Fruit fly (Drosophila melanogaster) whole organism, embryonic: ENCODE data around the gene Rpt5.

Source experiments
- B-H2 ChIP-seq: fragments of 200-800 bp; sonication (Bioruptor generic); optimal IDR thresholded peaks from 2 replicates; lab custom pipeline; 2018; ENCODE audit warnings: missing biosample characterization, mild to moderate bottlenecking, missing genetic modification characterization
- Blimp-1 ChIP-seq: fragments of 200-800 bp; sonication (Bioruptor generic); optimal IDR thresholded peaks from 3 replicates; lab custom pipeline; 2018; ENCODE audit warnings: missing biosample characterization, missing genetic modification characterization, mild to moderate bottlenecking, moderate library complexity, missing genetic modification reagents
- CG1024 ChIP-seq: fragments of 200-800 bp; sonication (Bioruptor generic); IDR thresholded peaks from 2 replicates; pipeline ENCODE4 v1.3.6; 2022; ENCODE audit warnings: missing biosample characterization, missing genetic modification characterization
- CG11695 ChIP-seq: fragments of 200-800 bp; sonication (Bioruptor generic); IDR thresholded peaks from 3 replicates; pipeline ENCODE4 v1.3.6; 2022; ENCODE audit warnings: missing biosample characterization, missing genetic modification characterization
- CG14860 ChIP-seq: fragments of 200-800 bp; sonication (Bioruptor generic); IDR thresholded peaks from 3 replicates; pipeline ENCODE4 v1.3.6; 2022; ENCODE audit warnings: missing biosample characterization, missing genetic modification characterization; ENCODE audit not compliant: partially characterized antibody
- CG15269 ChIP-seq: fragments of 200-800 bp; sonication (Bioruptor generic); optimal IDR thresholded peaks from 2 replicates; lab custom pipeline; 2018; ENCODE audit warnings: missing biosample characterization, mild to moderate bottlenecking, missing genetic modification characterization, moderate library complexity
- CG15514 ChIP-seq: fragments of 200-800 bp; sonication (Bioruptor generic); optimal IDR thresholded peaks from 3 replicates; lab custom pipeline; 2017; ENCODE audit warnings: missing biosample characterization, missing genetic modification characterization, mild to moderate bottlenecking, moderate library complexity, missing genetic modification reagents
- CG2129 ChIP-seq: fragments of 200-800 bp; sonication (Bioruptor generic); IDR thresholded peaks from 2 replicates; pipeline ENCODE4 v1.3.6; 2022; ENCODE audit warnings: missing biosample characterization, missing genetic modification characterization; ENCODE audit not compliant: partially characterized antibody
- CG4328 ChIP-seq: fragments of 200-800 bp; sonication (Bioruptor generic); optimal IDR thresholded peaks from 3 replicates; lab custom pipeline; 2017; ENCODE audit warnings: missing biosample characterization, missing genetic modification reagents, missing genetic modification characterization
- CG4424 ChIP-seq: fragments of 200-800 bp; sonication (Bioruptor generic); optimal IDR thresholded peaks from 3 replicates; lab custom pipeline; 2016; ENCODE audit warnings: missing biosample characterization, missing genetic modification characterization
- CG4820 ChIP-seq: fragments of 200-800 bp; sonication (Bioruptor generic); optimal IDR thresholded peaks from 3 replicates; lab custom pipeline; 2016; ENCODE audit warnings: missing biosample characterization, missing genetic modification characterization
- CG8089 ChIP-seq: fragments of 200-800 bp; sonication (Bioruptor generic); optimal IDR thresholded peaks from 3 replicates; lab custom pipeline; 2016; ENCODE audit warnings: missing biosample characterization, missing genetic modification characterization
- CG9876 ChIP-seq: fragments of 200-800 bp; sonication (Bioruptor generic); optimal IDR thresholded peaks from 2 replicates; lab custom pipeline; 2016; ENCODE audit warnings: missing biosample characterization, missing genetic modification characterization
- Dll ChIP-seq: fragments of 200-800 bp; sonication (Bioruptor generic); IDR thresholded peaks from 4 replicates; pipeline ENCODE4 v1.3.6; 2022; ENCODE audit warnings: missing biosample characterization, missing genetic modification characterization; ENCODE audit not compliant: partially characterized antibody
- Dref ChIP-seq: fragments of 200-800 bp; sonication (Bioruptor generic); IDR thresholded peaks from 2 replicates; pipeline ENCODE4 v1.3.6; 2022; ENCODE audit warnings: missing biosample characterization, missing genetic modification characterization
- Drgx ChIP-seq: fragments of 200-800 bp; sonication (Bioruptor generic); IDR thresholded peaks from 2 replicates; pipeline ENCODE4 v1.3.6; 2022; ENCODE audit warnings: missing biosample characterization, missing genetic modification characterization
- HLH4C ChIP-seq: fragments of 200-800 bp; sonication (Bioruptor generic); IDR thresholded peaks from 3 replicates; pipeline ENCODE4 v1.3.6; 2022; ENCODE audit warnings: missing biosample characterization, missing genetic modification characterization; ENCODE audit not compliant: partially characterized antibody
- Hsf ChIP-seq: fragments of 200-800 bp; sonication (Bioruptor generic); optimal IDR thresholded peaks from 3 replicates; lab custom pipeline; 2016; ENCODE audit warnings: missing biosample characterization, missing genetic modification characterization
- Meics ChIP-seq: fragments of 200-800 bp; sonication (Bioruptor generic); optimal IDR thresholded peaks from 2 replicates; lab custom pipeline; 2017; ENCODE audit warnings: missing biosample characterization, mild to moderate bottlenecking, missing genetic modification characterization
- NfI ChIP-seq: fragments of 200-800 bp; sonication (Bioruptor generic); optimal IDR thresholded peaks from 3 replicates; lab custom pipeline; 2018; ENCODE audit warnings: missing biosample characterization, mild to moderate bottlenecking, missing genetic modification characterization, moderate library complexity
- Oli ChIP-seq: fragments of 200-800 bp; sonication (Bioruptor generic); optimal IDR thresholded peaks from 2 replicates; lab custom pipeline; 2018; ENCODE audit warnings: missing biosample characterization, mild to moderate bottlenecking, missing genetic modification characterization, moderate library complexity
- Opbp ChIP-seq: fragments of 200-800 bp; sonication (Bioruptor generic); IDR thresholded peaks from 3 replicates; pipeline ENCODE4 v1.3.6; 2022; ENCODE audit warnings: missing biosample characterization, missing genetic modification characterization; ENCODE audit not compliant: partially characterized antibody
- PHDP ChIP-seq: fragments of 200-800 bp; sonication (Bioruptor generic); optimal IDR thresholded peaks from 3 replicates; lab custom pipeline; 2018; ENCODE audit warnings: missing biosample characterization, mild to moderate bottlenecking, missing genetic modification characterization, moderate library complexity
- Poxn ChIP-seq: fragments of 200-800 bp; sonication (Bioruptor generic); IDR thresholded peaks from 2 replicates; pipeline ENCODE4 v1.3.6; 2022; ENCODE audit warnings: missing biosample characterization, missing genetic modification characterization
- Scr ChIP-seq: fragments of 200-800 bp; sonication (Bioruptor generic); IDR thresholded peaks from 2 replicates; pipeline ENCODE4 v1.3.6; 2022; ENCODE audit warnings: missing biosample characterization, missing genetic modification characterization; ENCODE audit not compliant: partially characterized antibody
- Sin3A ChIP-seq: fragments of >200 bp; optimal IDR thresholded peaks from 2 replicates; lab custom pipeline; 2018
- Xbp1 ChIP-seq: fragments of 200-800 bp; sonication (Bioruptor generic); optimal IDR thresholded peaks from 3 replicates; lab custom pipeline; 2016; ENCODE audit warnings: missing biosample characterization, mild to moderate bottlenecking, missing genetic modification characterization
- al ChIP-seq: fragments of 200-800 bp; sonication (Bioruptor generic); IDR thresholded peaks from 2 replicates; pipeline ENCODE4 v1.3.6; 2022; ENCODE audit warnings: missing biosample characterization, missing genetic modification characterization
- aop ChIP-seq: fragments of 200-800 bp; sonication (Bioruptor generic); IDR thresholded peaks from 2 replicates; pipeline ENCODE4 v1.3.6; 2022; ENCODE audit warnings: missing biosample characterization, missing genetic modification characterization
- cad ChIP-seq: fragments of >200 bp; optimal IDR thresholded peaks from 2 replicates; lab custom pipeline; 2017; ENCODE audit warnings: missing biosample characterization, missing genetic modification characterization
- croc ChIP-seq: fragments of 200-800 bp; sonication (Bioruptor generic); conservative IDR thresholded peaks from 3 replicates; pipeline ENCODE4 v1.3.6; 2022; ENCODE audit warnings: missing biosample characterization, missing genetic modification characterization
- emc ChIP-seq: fragments of 200-800 bp; sonication (Bioruptor generic); optimal IDR thresholded peaks from 2 replicates; lab custom pipeline; 2016; ENCODE audit warnings: missing biosample characterization, missing genetic modification characterization
- fd96Cb ChIP-seq: fragments of 200-800 bp; sonication (Bioruptor generic); optimal IDR thresholded peaks from 2 replicates; lab custom pipeline; 2018; ENCODE audit warnings: missing biosample characterization, mild to moderate bottlenecking, missing genetic modification characterization, moderate library complexity
- jigr1 ChIP-seq: fragments of 200-800 bp; sonication (Bioruptor generic); IDR thresholded peaks from 3 replicates; pipeline ENCODE4 v1.3.6; 2022; ENCODE audit warnings: missing biosample characterization, missing genetic modification characterization
- lbe ChIP-seq: fragments of 200-800 bp; sonication (Bioruptor generic); optimal IDR thresholded peaks from 2 replicates; lab custom pipeline; 2016; ENCODE audit warnings: missing biosample characterization, mild to moderate bottlenecking, missing genetic modification characterization
- lmd ChIP-seq: fragments of 200-800 bp; sonication (Bioruptor generic); IDR thresholded peaks from 2 replicates; pipeline ENCODE4 v1.3.6; 2022; ENCODE audit warnings: missing biosample characterization, missing genetic modification characterization
- nerfin-2 ChIP-seq: fragments of 200-800 bp; sonication (Bioruptor generic); IDR thresholded peaks from 2 replicates; pipeline ENCODE4 v1.3.6; 2022; ENCODE audit warnings: missing biosample characterization, missing genetic modification characterization; ENCODE audit not compliant: partially characterized antibody
- repo ChIP-seq: fragments of 200-800 bp; sonication (Bioruptor generic); optimal IDR thresholded peaks from 2 replicates; lab custom pipeline; 2016; ENCODE audit warnings: missing biosample characterization, missing genetic modification characterization
- ro ChIP-seq: fragments of 200-800 bp; sonication (Bioruptor generic); IDR thresholded peaks from 2 replicates; pipeline ENCODE4 v1.3.6; 2022; ENCODE audit warnings: missing biosample characterization, missing genetic modification characterization
- tio ChIP-seq: fragments of 200-800 bp; sonication (Bioruptor generic); optimal IDR thresholded peaks from 2 replicates; lab custom pipeline; 2017; ENCODE audit warnings: missing biosample characterization, missing genetic modification characterization, inconsistent platforms
- trh ChIP-seq: fragments of 200-800 bp; sonication (Bioruptor generic); optimal IDR thresholded peaks from 2 replicates; lab custom pipeline; 2016; ENCODE audit warnings: missing biosample characterization, missing genetic modification characterization

Rpt5 gene

DNA sequence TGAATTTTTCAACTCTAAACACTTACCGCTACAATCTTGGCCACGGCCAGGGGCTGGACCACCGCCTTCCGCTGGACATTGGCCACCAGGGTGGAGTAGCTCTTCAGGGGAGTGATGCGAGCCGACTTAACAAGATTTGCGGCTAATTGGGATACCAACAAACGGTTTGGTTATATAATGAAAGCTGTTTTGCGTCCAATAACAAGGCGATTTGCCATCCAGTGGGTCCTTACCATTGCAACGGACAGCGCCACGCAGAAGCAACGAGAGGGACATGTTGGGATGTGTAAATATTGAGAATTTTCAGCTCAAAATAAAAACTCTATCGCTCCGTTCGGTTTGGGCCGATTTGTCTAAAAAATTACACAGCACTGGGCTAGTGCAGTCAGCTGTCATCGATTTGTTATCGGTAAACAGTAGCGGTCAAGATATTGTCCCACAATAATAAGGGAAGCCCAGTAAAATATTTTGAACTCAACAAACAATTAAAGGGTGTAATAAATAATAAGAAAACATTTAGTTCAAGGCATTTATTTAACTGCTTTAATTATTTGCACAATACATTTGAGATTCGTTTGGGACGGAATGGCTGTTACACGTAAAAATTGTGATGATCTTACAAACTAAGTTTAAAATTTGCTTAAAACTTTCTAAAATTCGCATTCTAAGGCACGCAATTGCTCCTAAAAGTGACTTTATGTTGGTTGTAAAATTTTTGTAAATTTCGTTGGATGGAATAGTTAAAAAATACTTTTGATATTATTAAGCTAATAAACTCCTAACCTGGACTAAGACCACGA lies 7.7 kb downstream of the Rpt5 start, which contains the start of gene SdhD (continued):
- TF ChIP-seq Blimp-1 (GFP tag; lab: Kevin White, UChicago): no peak
- TF ChIP-seq CG8089 (GFP tag; lab: Kevin White, UChicago): no peak
- TF ChIP-seq trh (GFP tag; lab: Kevin White, UChicago): no peak
- TF ChIP-seq B-H2 (GFP tag; lab: Kevin White, UChicago): peak; percentile 61
- TF ChIP-seq Drgx (GFP tag; lab: Robert Waterston, UW): no peak
- TF ChIP-seq jigr1 (GFP tag; lab: Robert Waterston, UW): no peak
- peak; percentile 23 for TF ChIP-seq Hsf (GFP tag; lab: Kevin White, UChicago)
- peak; percentile 38 for TF ChIP-seq lbe (GFP tag; lab: Kevin White, UChicago)
- TF ChIP-seq Scr (GFP tag; lab: Robert Waterston, UW): peak; percentile 53
- TF ChIP-seq NfI (GFP tag; lab: Kevin White, UChicago): no peak
- peak; percentile 32 for TF ChIP-seq Xbp1
- no peak for TF ChIP-seq al
- peak; percentile 3 for TF ChIP-seq Sin3A (lab: Kevin White, UChicago)
- TF ChIP-seq emc (GFP tag; lab: Kevin White, UChicago): no peak
- peak; percentile 39; the same call in 1 of the 2 replicates for TF ChIP-seq nerfin-2
- peak; percentile 21 for TF ChIP-seq repo
- TF ChIP-seq lmd (GFP tag; lab: Robert Waterston, UW): no peak
- no peak for TF ChIP-seq Oli (tag; lab: Kevin White, UChicago)
- TF ChIP-seq CG14860 (GFP tag; lab: Robert Waterston, UW): 0 out of 3 replicates have a peak, but pooled peaks have one; percentile 7
- TF ChIP-seq cad (GFP tag; lab: Kevin White, UChicago): no peak
- no peak for TF ChIP-seq aop (GFP tag; lab: Robert Waterston, UW)
- TF ChIP-seq Dll (GFP tag; lab: Robert Waterston, UW): peak; percentile 55; the same call in 1 of the 4 replicates
- TF ChIP-seq PHDP (tag; lab: Kevin White, UChicago): peak; percentile 22
- TF ChIP-seq fd96Cb (tag; lab: Kevin White, UChicago): no peak
- no peak for TF ChIP-seq CG2129 (GFP tag; lab: Robert Waterston, UW)
- no peak for TF ChIP-seq CG4424 (GFP tag; lab: Kevin White, UChicago)
- no peak for TF ChIP-seq CG11695
- TF ChIP-seq Dref: peak; percentile 80
- no peak for TF ChIP-seq CG9876
- peak; percentile 10 for TF ChIP-seq CG4820 (GFP tag; lab: Kevin White, UChicago)
- no peak for TF ChIP-seq tio (GFP tag; lab: Kevin White, UChicago)
- TF ChIP-seq ro (GFP tag; lab: Robert Waterston, UW): no peak
- peak; percentile 34 for TF ChIP-seq Meics (GFP tag; lab: Kevin White, UChicago)
- TF ChIP-seq CG1024 (GFP tag; lab: Robert Waterston, UW): no peak
- no peak for TF ChIP-seq Poxn (GFP tag; lab: Robert Waterston, UW)
- peak; percentile 63 for TF ChIP-seq HLH4C (GFP tag; lab: Robert Waterston, UW)
- peak; percentile 56 for TF ChIP-seq CG15514 (GFP tag; lab: Kevin White, UChicago)
- no peak for TF ChIP-seq croc
- peak; percentile 58; the same call in 2 of the 3 replicates for TF ChIP-seq Opbp (GFP tag; lab: Robert Waterston, UW)
- no peak for TF ChIP-seq CG4328
- peak; percentile 27 for TF ChIP-seq CG15269
